Fruit fly (Drosophila melanogaster) whole organism, embryonic: Measurements from ENCODE around the gene CG32295.

ENCODE experiments used
- Antp ChIP-seq: fragments of 200-800 bp; sonication (Bioruptor generic); optimal IDR thresholded peaks from 3 replicates; lab custom pipeline; 2016; ENCODE audit warnings: missing biosample characterization, missing genetic modification characterization
- Asciz ChIP-seq: fragments of 200-800 bp; sonication (Bioruptor generic); optimal IDR thresholded peaks from 2 replicates; lab custom pipeline; 2017; ENCODE audit warnings: missing biosample characterization, mild to moderate bottlenecking, missing genetic modification characterization, missing genetic modification reagents
- Atf6 ChIP-seq: fragments of 200-800 bp; sonication (Bioruptor generic); IDR thresholded peaks from 2 replicates; pipeline ENCODE4 v1.3.6; 2022; ENCODE audit warnings: missing biosample characterization, missing genetic modification characterization
- CG10209 ChIP-seq: fragments of 200-800 bp; sonication (Bioruptor generic); optimal IDR thresholded peaks from 3 replicates; lab custom pipeline; 2017; ENCODE audit warnings: missing biosample characterization, mild to moderate bottlenecking, missing genetic modification characterization, missing genetic modification reagents
- CG11456 ChIP-seq: fragments of 200-800 bp; sonication (Bioruptor generic); IDR thresholded peaks from 3 replicates; pipeline ENCODE4 v1.3.6; 2022; ENCODE audit warnings: missing biosample characterization, missing genetic modification characterization
- CG12219 ChIP-seq: fragments of 200-800 bp; sonication (Bioruptor generic); optimal IDR thresholded peaks from 3 replicates; lab custom pipeline; 2018; ENCODE audit warnings: missing biosample characterization, mild to moderate bottlenecking, missing genetic modification characterization
- CG16815 ChIP-seq: fragments of 200-800 bp; sonication (Bioruptor generic); optimal IDR thresholded peaks from 3 replicates; lab custom pipeline; 2017; ENCODE audit warnings: missing biosample characterization, mild to moderate bottlenecking, missing genetic modification characterization
- CG17328 ChIP-seq: fragments of 200-800 bp; sonication (Bioruptor generic); IDR thresholded peaks from 2 replicates; pipeline ENCODE4 v1.3.6; 2022; ENCODE audit warnings: missing biosample characterization, missing genetic modification characterization
- CG17359 ChIP-seq: fragments of 200-800 bp; sonication (Bioruptor generic); optimal IDR thresholded peaks from 3 replicates; lab custom pipeline; 2018; ENCODE audit warnings: missing biosample characterization, mild to moderate bottlenecking, missing genetic modification characterization, moderate library complexity
- CG17568 ChIP-seq: fragments of 200-800 bp; sonication (Bioruptor generic); optimal IDR thresholded peaks from 2 replicates; lab custom pipeline; 2018; ENCODE audit warnings: missing biosample characterization, mild to moderate bottlenecking, missing genetic modification characterization, moderate library complexity
- CG17802 ChIP-seq: fragments of 200-800 bp; sonication (Bioruptor generic); optimal IDR thresholded peaks from 2 replicates; lab custom pipeline; 2018; ENCODE audit warnings: missing biosample characterization, mild to moderate bottlenecking, missing genetic modification characterization, moderate library complexity
- CG18011 ChIP-seq: fragments of 200-800 bp; sonication (Bioruptor generic); optimal IDR thresholded peaks from 2 replicates; lab custom pipeline; 2017; ENCODE audit warnings: missing biosample characterization, missing genetic modification characterization, mild to moderate bottlenecking, moderate library complexity, missing genotype
- CG30403 ChIP-seq: fragments of 200-800 bp; sonication (Bioruptor generic); optimal IDR thresholded peaks from 3 replicates; lab custom pipeline; 2016; ENCODE audit warnings: missing biosample characterization, missing genetic modification characterization
- CG31441 ChIP-seq: fragments of 200-800 bp; sonication (Bioruptor generic); IDR thresholded peaks from 2 replicates; pipeline ENCODE4 v1.3.6; 2022; ENCODE audit warnings: missing biosample characterization, missing genetic modification characterization
- CG32772 ChIP-seq: fragments of 200-800 bp; sonication (Bioruptor generic); IDR thresholded peaks from 2 replicates; pipeline ENCODE4 v1.3.6; 2022; ENCODE audit warnings: missing biosample characterization, missing genetic modification characterization
- CG4282 ChIP-seq: fragments of 200-800 bp; sonication (Bioruptor generic); optimal IDR thresholded peaks from 2 replicates; lab custom pipeline; 2016; ENCODE audit warnings: missing biosample characterization, missing genetic modification characterization
- CG43689 ChIP-seq: fragments of 200-800 bp; sonication (Bioruptor generic); IDR thresholded peaks from 2 replicates; pipeline ENCODE4 v1.3.6; 2022; ENCODE audit warnings: missing biosample characterization, missing genetic modification characterization
- CG4617 ChIP-seq: fragments of 200-800 bp; sonication (Bioruptor generic); optimal IDR thresholded peaks from 3 replicates; lab custom pipeline; 2016; ENCODE audit warnings: missing biosample characterization, missing genetic modification characterization, borderline replicate concordance
- CG7963 ChIP-seq: fragments of 200-800 bp; sonication (Bioruptor generic); IDR thresholded peaks from 3 replicates; pipeline ENCODE4 v1.3.6; 2022; ENCODE audit warnings: missing biosample characterization, missing genetic modification characterization; ENCODE audit not compliant: partially characterized antibody
- CG8359 ChIP-seq: fragments of 200-800 bp; sonication (Bioruptor generic); optimal IDR thresholded peaks from 2 replicates; lab custom pipeline; 2017; ENCODE audit warnings: missing biosample characterization, mild to moderate bottlenecking, missing genetic modification characterization, borderline replicate concordance
- CG8765 ChIP-seq: fragments of 200-800 bp; sonication (Bioruptor generic); IDR thresholded peaks from 2 replicates; pipeline ENCODE4 v1.3.6; 2022; ENCODE audit warnings: missing biosample characterization, missing genetic modification characterization
- D19A ChIP-seq: fragments of 200-800 bp; optimal IDR thresholded peaks from 3 replicates; lab custom pipeline; 2019; ENCODE audit warnings: missing biosample characterization, mild to moderate bottlenecking, missing genetic modification characterization, moderate library complexity
- Deaf1 ChIP-seq: fragments of 200-800 bp; optimal IDR thresholded peaks from 3 replicates; lab custom pipeline; 2019; ENCODE audit warnings: missing biosample characterization, mild to moderate bottlenecking, missing genetic modification characterization, moderate library complexity
- Dll ChIP-seq: fragments of 200-800 bp; sonication (Bioruptor generic); IDR thresholded peaks from 4 replicates; pipeline ENCODE4 v1.3.6; 2022; ENCODE audit warnings: missing biosample characterization, missing genetic modification characterization; ENCODE audit not compliant: partially characterized antibody
- Doc2 ChIP-seq: fragments of 200-800 bp; sonication (Bioruptor generic); IDR thresholded peaks from 2 replicates; pipeline ENCODE4 v1.3.6; 2022; ENCODE audit warnings: missing biosample characterization, missing genetic modification characterization
- E2f1 ChIP-seq: fragments of 200-800 bp; sonication (Bioruptor generic); IDR thresholded peaks from 2 replicates; pipeline ENCODE4 v1.3.6; 2022; ENCODE audit warnings: missing biosample characterization, missing genetic modification characterization
- H2.0 ChIP-seq: fragments of 200-800 bp; sonication (Bioruptor generic); IDR thresholded peaks from 2 replicates; pipeline ENCODE4 v1.3.6; 2022; ENCODE audit warnings: missing biosample characterization, missing genetic modification characterization
- Max ChIP-seq: fragments of 200-800 bp; sonication (Bioruptor generic); optimal IDR thresholded peaks from 2 replicates; lab custom pipeline; 2016; ENCODE audit warnings: missing biosample characterization, mild to moderate bottlenecking, missing genetic modification characterization
- NC2β ChIP-seq: fragments of 200-800 bp; sonication (Bioruptor generic); optimal IDR thresholded peaks from 2 replicates; lab custom pipeline; 2016; ENCODE audit warnings: missing biosample characterization, missing genetic modification characterization
- Ptx1 ChIP-seq: fragments of 200-800 bp; sonication (Bioruptor generic); IDR thresholded peaks from 2 replicates; pipeline ENCODE4 v1.3.6; 2022; ENCODE audit warnings: missing biosample characterization, missing genetic modification characterization
- Scr ChIP-seq: fragments of 200-800 bp; sonication (Bioruptor generic); IDR thresholded peaks from 2 replicates; pipeline ENCODE4 v1.3.6; 2022; ENCODE audit warnings: missing biosample characterization, missing genetic modification characterization; ENCODE audit not compliant: partially characterized antibody
- Sin3A ChIP-seq: fragments of >200 bp; optimal IDR thresholded peaks from 2 replicates; lab custom pipeline; 2018
- abd-A ChIP-seq: fragments of 200-800 bp; sonication (Bioruptor generic); optimal IDR thresholded peaks from 3 replicates; lab custom pipeline; 2019; ENCODE audit warnings: missing biosample characterization, mild to moderate bottlenecking, missing genetic modification characterization, moderate library complexity
- al ChIP-seq: fragments of 200-800 bp; sonication (Bioruptor generic); IDR thresholded peaks from 2 replicates; pipeline ENCODE4 v1.3.6; 2022; ENCODE audit warnings: missing biosample characterization, missing genetic modification characterization
- caup ChIP-seq: fragments of 200-800 bp; sonication (Bioruptor generic); optimal IDR thresholded peaks from 3 replicates; lab custom pipeline; 2017; ENCODE audit warnings: missing biosample characterization, mild to moderate bottlenecking, missing genetic modification characterization, moderate library complexity; ENCODE audit not compliant: severe bottlenecking
- cg ChIP-seq: fragments of 200-800 bp; sonication (Bioruptor generic); optimal IDR thresholded peaks from 3 replicates; lab custom pipeline; 2019; ENCODE audit warnings: missing biosample characterization, mild to moderate bottlenecking, missing genetic modification characterization, moderate library complexity
- danr ChIP-seq: fragments of 200-800 bp; sonication (Bioruptor generic); IDR thresholded peaks from 2 replicates; pipeline ENCODE4 v1.3.6; 2022; ENCODE audit warnings: missing biosample characterization, missing genetic modification characterization
- dmrt11E ChIP-seq: fragments of 200-800 bp; sonication (Bioruptor generic); optimal IDR thresholded peaks from 3 replicates; lab custom pipeline; 2018; ENCODE audit warnings: missing biosample characterization, mild to moderate bottlenecking, missing genetic modification characterization, moderate library complexity
- dmrt99B ChIP-seq: fragments of 200-800 bp; sonication (Bioruptor generic); optimal IDR thresholded peaks from 2 replicates; lab custom pipeline; 2018; ENCODE audit warnings: missing biosample characterization, mild to moderate bottlenecking, missing genetic modification characterization, moderate library complexity
- fu2 ChIP-seq: fragments of 200-800 bp; sonication (Bioruptor generic); optimal IDR thresholded peaks from 2 replicates; lab custom pipeline; 2016; ENCODE audit warnings: missing biosample characterization, missing genetic modification characterization
- gcm ChIP-seq: fragments of 200-800 bp; sonication (Bioruptor generic); optimal IDR thresholded peaks from 2 replicates; lab custom pipeline; 2019; ENCODE audit warnings: missing biosample characterization, mild to moderate bottlenecking, missing genetic modification characterization, moderate library complexity
- gem ChIP-seq: fragments of 200-800 bp; sonication (Bioruptor generic); optimal IDR thresholded peaks from 2 replicates; lab custom pipeline; 2019; ENCODE audit warnings: missing biosample characterization, mild to moderate bottlenecking, missing genetic modification characterization, moderate library complexity
- gsb-n ChIP-seq: fragments of 200-800 bp; sonication (Bioruptor generic); optimal IDR thresholded peaks from 3 replicates; lab custom pipeline; 2018; ENCODE audit warnings: missing biosample characterization, mild to moderate bottlenecking, missing genetic modification characterization
- hbn ChIP-seq: fragments of 200-800 bp; sonication (Bioruptor generic); IDR thresholded peaks from 2 replicates; pipeline ENCODE4 v1.3.6; 2022; ENCODE audit warnings: missing biosample characterization, missing genetic modification characterization; ENCODE audit not compliant: partially characterized antibody
- pita ChIP-seq: fragments of 200-800 bp; sonication (Bioruptor generic); optimal IDR thresholded peaks from 2 replicates; lab custom pipeline; 2017; ENCODE audit warnings: missing biosample characterization, mild to moderate bottlenecking, missing genetic modification characterization
- psq ChIP-seq: fragments of 200-800 bp; sonication (Bioruptor generic); optimal IDR thresholded peaks from 2 replicates; lab custom pipeline; 2017; ENCODE audit warnings: missing biosample characterization, missing genetic modification characterization
- slbo ChIP-seq: fragments of 200-800 bp; sonication (Bioruptor generic); IDR thresholded peaks from 2 replicates; pipeline ENCODE4 v1.3.6; 2022; ENCODE audit warnings: missing biosample characterization, missing genetic modification characterization
- tna ChIP-seq: fragments of 200-800 bp; sonication (Bioruptor generic); IDR thresholded peaks from 2 replicates; pipeline ENCODE4 v1.3.6; 2022; ENCODE audit warnings: missing biosample characterization, missing genetic modification characterization; ENCODE audit not compliant: partially characterized antibody
- tx ChIP-seq: fragments of 200-800 bp; sonication (Bioruptor generic); optimal IDR thresholded peaks from 2 replicates; lab custom pipeline; 2016; ENCODE audit warnings: missing biosample characterization, missing genetic modification characterization
- yki ChIP-seq: fragments of >200 bp; optimal IDR thresholded peaks from 3 replicates; lab custom pipeline; 2018
- zen2 ChIP-seq: fragments of 200-800 bp; sonication (Bioruptor generic); IDR thresholded peaks from 3 replicates; pipeline ENCODE4 v1.3.6; 2022; ENCODE audit warnings: missing biosample characterization, missing genetic modification characterization; ENCODE audit not compliant: partially characterized antibody

The CG32295 gene

DNA sequence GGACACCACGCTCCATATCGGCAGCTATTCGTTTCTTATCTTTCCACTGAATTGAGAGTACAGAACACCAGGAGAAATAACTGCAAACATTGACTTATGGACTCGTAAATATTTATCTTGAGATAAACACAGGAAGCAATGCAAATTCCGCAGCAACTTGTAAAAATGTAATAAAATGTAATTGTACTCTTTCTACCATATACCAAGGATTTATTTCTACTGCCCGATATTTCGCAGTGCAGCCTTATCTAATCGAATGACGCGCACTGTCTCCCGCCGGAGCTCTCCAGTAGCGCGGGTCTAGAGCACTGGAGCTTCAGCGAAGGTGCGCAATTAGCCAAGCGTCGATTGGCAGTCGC is 32.6 kb downstream of the CG32295 start (continued):
- no peak for TF ChIP-seq abd-A (tag; lab: Kevin White, UChicago)
- peak; percentile 95 for TF ChIP-seq Ptx1
- no peak for TF ChIP-seq Scr (GFP tag; lab: Robert Waterston, UW)
- peak; percentile 62; the same call in 1 of the 2 replicates for TF ChIP-seq Doc2
- peak; percentile 70 for TF ChIP-seq CG12219 (GFP tag; lab: Kevin White, UChicago)
- no peak for TF ChIP-seq zen2 (GFP tag; lab: Robert Waterston, UW)
- peak; percentile 80 for TF ChIP-seq CG43689 (GFP tag; lab: Robert Waterston, UW)
- peak; percentile 25 for TF ChIP-seq gsb-n
- peak; percentile 87 for TF ChIP-seq Max (GFP tag; lab: Kevin White, UChicago)
- peak; percentile 33 for TF ChIP-seq NC2β
- TF ChIP-seq hbn = no peak
- no peak for TF ChIP-seq cg (GFP tag; lab: Kevin White, UChicago)
- TF ChIP-seq gem (tag; lab: Kevin White, UChicago) = peak; percentile 85
- peak; percentile 70 for TF ChIP-seq Deaf1 (tag; lab: Kevin White, UChicago)
- no peak for TF ChIP-seq Sin3A (lab: Kevin White, UChicago)
- peak; percentile 50 for TF ChIP-seq CG16815 (GFP tag; lab: Kevin White, UChicago)
- peak; percentile 42 for TF ChIP-seq fu2 (GFP tag; lab: Kevin White, UChicago)
- peak; percentile 90 for TF ChIP-seq dmrt99B (tag; lab: Kevin White, UChicago)
- TF ChIP-seq psq (GFP tag; lab: Kevin White, UChicago) = no peak
- peak; percentile 23 for TF ChIP-seq CG17568
- TF ChIP-seq CG30403 (GFP tag; lab: Kevin White, UChicago) = peak; percentile 88
- TF ChIP-seq CG7963 (GFP tag; lab: Robert Waterston, UW) = no peak
- TF ChIP-seq slbo (GFP tag; lab: Robert Waterston, UW) = peak; percentile 93
- TF ChIP-seq pita (GFP tag; lab: Kevin White, UChicago) = no peak
- peak; percentile 91 for TF ChIP-seq CG17359 (tag; lab: Kevin White, UChicago)
- TF ChIP-seq Asciz (GFP tag; lab: Kevin White, UChicago) = peak; percentile 52
- no peak for TF ChIP-seq Dll (GFP tag; lab: Robert Waterston, UW)
- peak; percentile 85 for TF ChIP-seq CG17328 (GFP tag; lab: Robert Waterston, UW)
- TF ChIP-seq CG10209 (GFP tag; lab: Kevin White, UChicago) = peak; percentile 79
- TF ChIP-seq yki = no peak
- peak; percentile 38 for TF ChIP-seq gcm (GFP tag; lab: Kevin White, UChicago)
- TF ChIP-seq CG8765 (GFP tag; lab: Robert Waterston, UW) = peak; percentile 77
- TF ChIP-seq D19A = peak; percentile 77
- TF ChIP-seq tna (GFP tag; lab: Robert Waterston, UW) = no peak
- peak; percentile 6 for TF ChIP-seq tx (GFP tag; lab: Kevin White, UChicago)
- peak; percentile 20 for TF ChIP-seq CG4617 (GFP tag; lab: Kevin White, UChicago)
- TF ChIP-seq CG18011 (GFP tag; lab: Kevin White, UChicago) = peak; percentile 49
- peak; percentile 54 for TF ChIP-seq CG17802
- peak; percentile 93 for TF ChIP-seq Atf6
- peak; percentile 92 for TF ChIP-seq E2f1 (GFP tag; lab: Robert Waterston, UW)
- TF ChIP-seq caup (GFP tag; lab: Kevin White, UChicago) = peak; percentile 88
- peak; percentile 83 for TF ChIP-seq CG32772 (GFP tag; lab: Robert Waterston, UW)
- peak; percentile 53 for TF ChIP-seq dmrt11E
- TF ChIP-seq CG31441 (GFP tag; lab: Robert Waterston, UW) = peak; percentile 78
- peak; percentile 76 for TF ChIP-seq danr
- TF ChIP-seq Antp (GFP tag; lab: Kevin White, UChicago) = peak; percentile 91
- peak; percentile 91 for TF ChIP-seq al
- no peak for TF ChIP-seq CG4282
- peak; percentile 92 for TF ChIP-seq CG11456 (GFP tag; lab: Robert Waterston, UW)
- TF ChIP-seq CG8359 = peak; percentile 73
- peak; percentile 82 for TF ChIP-seq H2.0 (GFP tag; lab: Robert Waterston, UW)
